Worm (Caenorhabditis elegans): ENCODE results near the gene F35D2.2.

Gene F35D2.2

ce11 chrII:7574143-7574542, at the start of gene F35D2.2:
Gene F35D2.2 (plus strand): TSS chrII:7574443.
- no peak for TF ChIP-seq lsy-2 (tag; optimal IDR thresholded peaks at IDR 0.05)
- TF ChIP-seq ceh-43 (GFP tag; optimal IDR thresholded peaks at IDR 0.05), result no peak
- no peak for TF ChIP-seq elt-3 (tag; optimal IDR thresholded peaks at IDR 0.05)
- TF ChIP-seq tbx-8 (GFP tag; optimal IDR thresholded peaks at IDR 0.05), result no peak
- TF ChIP-seq unc-62 (GFP tag; optimal IDR thresholded peaks at IDR 0.05), result no peak
- no peak for TF ChIP-seq drap-1 (GFP tag; optimal IDR thresholded peaks at IDR 0.05)
- TF ChIP-seq ztf-11 (tag; optimal IDR thresholded peaks at IDR 0.05), result no peak
- TF ChIP-seq nhr-12 (tag; optimal IDR thresholded peaks at IDR 0.05), result no peak
- TF ChIP-seq sem-2 (GFP tag; optimal IDR thresholded peaks at IDR 0.05), result no peak
- no peak for TF ChIP-seq ceh-83 (GFP tag; optimal IDR thresholded peaks at IDR 0.05)
- TF ChIP-seq nhr-237 (tag; optimal IDR thresholded peaks at IDR 0.05), result no peak
- no peak for TF ChIP-seq bed-3 (GFP tag; optimal IDR thresholded peaks at IDR 0.05)
- no peak for TF ChIP-seq elt-1 (tag; optimal IDR thresholded peaks at IDR 0.05; ENCODE audit: borderline replicate concordance, insufficient read depth)

- TF ChIP-seq tbx-8 (GFP tag; optimal IDR thresholded peaks at IDR 0.05) (no peak), lin-32 (GFP tag; optimal IDR thresholded peaks at IDR 0.05) (no peak), flh-1 (GFP tag; optimal IDR thresholded peaks at IDR 0.05) (no peak), unc-62 (GFP tag; optimal IDR thresholded peaks at IDR 0.05) (no peak), ces-1 (GFP tag; optimal IDR thresholded peaks at IDR 0.05) (no peak), snpc-4 (tag; optimal IDR thresholded peaks at IDR 0.05) (no peak), drap-1 (GFP tag; optimal IDR thresholded peaks at IDR 0.05) (no peak), lin-13 (tag; optimal IDR thresholded peaks at IDR 0.05) (no peak), nhr-76 (tag; optimal IDR thresholded peaks at IDR 0.05) (no peak), sptf-1 (tag; optimal IDR thresholded peaks at IDR 0.05) (no peak), unc-39 (tag; optimal IDR thresholded peaks at IDR 0.05) (no peak), bed-3 (GFP tag; optimal IDR thresholded peaks at IDR 0.05) (no peak), nhr-12 (tag; optimal IDR thresholded peaks at IDR 0.05) (no peak), nhr-2 (tag; optimal IDR thresholded peaks at IDR 0.05) (no peak), mab-5 (tag; optimal IDR thresholded peaks at IDR 0.05) (no peak), M03D4.4 (tag; optimal IDR thresholded peaks at IDR 0.05) (no peak), ceh-39 (tag; optimal IDR thresholded peaks at IDR 0.05) (no peak), mls-2 (tag; optimal IDR thresholded peaks at IDR 0.05) (no peak)
Measured at ce11 chrII:7525458-7525857, 48.8 kb upstream of the F35D2.2 start, which contains the start of the genes ZK1290.7 and rnh-1.1. Gene ZK1290.7 (minus strand): TSS chrII:7525558. Gene rnh-1.1 (plus strand): TSS chrII:7525738.

- no peak for TF ChIP-seq blmp-1 (tag; optimal IDR thresholded peaks at IDR 0.05)
- no peak for TF ChIP-seq tbx-8 (GFP tag; optimal IDR thresholded peaks at IDR 0.05)
- TF ChIP-seq nhr-2 (tag; optimal IDR thresholded peaks at IDR 0.05), result no peak
- no peak for TF ChIP-seq nhr-237 (tag; optimal IDR thresholded peaks at IDR 0.05)
- TF ChIP-seq mab-5 (tag; optimal IDR thresholded peaks at IDR 0.05), result no peak
- no peak for TF ChIP-seq sem-2 (GFP tag; optimal IDR thresholded peaks at IDR 0.05)
- no peak for TF ChIP-seq flh-1 (GFP tag; optimal IDR thresholded peaks at IDR 0.05)
- TF ChIP-seq ztf-11 (tag; optimal IDR thresholded peaks at IDR 0.05), result no peak
- no peak for TF ChIP-seq lin-32 (GFP tag; optimal IDR thresholded peaks at IDR 0.05)
Measured at ce11 chrII:7528210-7528609, 46.0 kb upstream of the F35D2.2 start.

ce11 chrII:7529078-7529683, 45.1 kb upstream of the F35D2.2 start, which contains the start of gene ZK1290.5:
Gene ZK1290.5 (plus strand): TSS chrII:7529643.
- TF ChIP-seq unc-62 (GFP tag; optimal IDR thresholded peaks at IDR 0.05) (peak; percentile 76), blmp-1 (tag; optimal IDR thresholded peaks at IDR 0.05) (no peak), flh-1 (GFP tag; optimal IDR thresholded peaks at IDR 0.05) (no peak), unc-120 (tag; optimal IDR thresholded peaks at IDR 0.05; ENCODE audit: poor library complexity, severe bottlenecking) (peak; percentile 70), M03D4.4 (tag; optimal IDR thresholded peaks at IDR 0.05) (no peak), hlh-1 (tag; optimal IDR thresholded peaks at IDR 0.05) (peak; percentile 62), nhr-237 (tag; optimal IDR thresholded peaks at IDR 0.05) (peak; percentile 46)

- TF ChIP-seq ham-2 (GFP tag; optimal IDR thresholded peaks at IDR 0.05), result peak; percentile 13
- TF ChIP-seq mls-2 (tag; optimal IDR thresholded peaks at IDR 0.05), result no peak
Measured at ce11 chrII:7530944-7531343, 43.3 kb upstream of the F35D2.2 start, which contains the start of gene wrt-1. Gene wrt-1 (plus strand): TSS chrII:7530996.

All from whole organism, mixed stage, embryonic.